Fruit fly (Drosophila melanogaster) whole organism, prepupa: Measurements from ENCODE around the gene Xrcc2.

Experiments used
- Blimp-1 ChIP-seq: fragments of 200-800 bp; sonication (Bioruptor generic); optimal IDR thresholded peaks from 3 replicates; lab custom pipeline; 2017; ENCODE audit warnings: missing biosample characterization, missing genetic modification characterization, mild to moderate bottlenecking, moderate library complexity, missing genetic modification reagents
- CG10631 ChIP-seq: fragments of 200-800 bp; sonication (Bioruptor generic); optimal IDR thresholded peaks from 2 replicates; lab custom pipeline; 2016; ENCODE audit warnings: missing biosample characterization, missing genetic modification characterization
- CG10669 ChIP-seq: fragments of 200-800 bp; sonication (Bioruptor generic); optimal IDR thresholded peaks from 3 replicates; lab custom pipeline; 2018; ENCODE audit warnings: missing biosample characterization, mild to moderate bottlenecking, missing genetic modification characterization, moderate library complexity
- CG11762 ChIP-seq: fragments of 200-800 bp; sonication (Bioruptor generic); optimal IDR thresholded peaks from 3 replicates; lab custom pipeline; 2016; ENCODE audit warnings: missing biosample characterization, missing genetic modification characterization; ENCODE audit not compliant: insufficient read depth
- CG11902 ChIP-seq: fragments of 200-800 bp; sonication (Bioruptor generic); optimal IDR thresholded peaks from 3 replicates; lab custom pipeline; 2016; ENCODE audit warnings: missing biosample characterization, missing genetic modification characterization
- CG1621 ChIP-seq: fragments of 200-800 bp; sonication (Bioruptor generic); optimal IDR thresholded peaks from 3 replicates; lab custom pipeline; 2018; ENCODE audit warnings: missing biosample characterization, mild to moderate bottlenecking, missing genetic modification characterization
- CG3032 ChIP-seq: fragments of 200-800 bp; optimal IDR thresholded peaks from 2 replicates; lab custom pipeline; 2019; ENCODE audit warnings: missing biosample characterization, mild to moderate bottlenecking, missing genetic modification characterization, moderate library complexity
- CG31627 ChIP-seq: fragments of 200-800 bp; sonication (Bioruptor generic); optimal IDR thresholded peaks from 3 replicates; lab custom pipeline; 2016; ENCODE audit warnings: missing biosample characterization, missing genetic modification characterization
- CG34406 ChIP-seq: fragments of 200-800 bp; sonication (Bioruptor generic); optimal IDR thresholded peaks from 3 replicates; lab custom pipeline; 2016; ENCODE audit warnings: missing biosample characterization, missing genetic modification characterization
- CG3919 ChIP-seq: fragments of 200-800 bp; sonication (Bioruptor generic); optimal IDR thresholded peaks from 3 replicates; lab custom pipeline; 2016; ENCODE audit warnings: missing biosample characterization, missing genetic modification characterization
- CG4318 ChIP-seq: fragments of 200-800 bp; sonication (Bioruptor generic); optimal IDR thresholded peaks from 3 replicates; lab custom pipeline; 2017; ENCODE audit warnings: missing biosample characterization, mild to moderate bottlenecking, missing genetic modification characterization
- CG6163 ChIP-seq: fragments of 200-800 bp; sonication (Bioruptor generic); IDR thresholded peaks from 3 replicates; pipeline ENCODE4 v1.3.6; 2022; ENCODE audit warnings: missing biosample characterization, missing genetic modification characterization
- CG6276 ChIP-seq: fragments of 200-800 bp; sonication (Bioruptor generic); optimal IDR thresholded peaks from 2 replicates; lab custom pipeline; 2017; ENCODE audit warnings: missing biosample characterization, mild to moderate bottlenecking, missing genetic modification characterization
- CG6792 ChIP-seq: fragments of 200-800 bp; sonication (Bioruptor generic); optimal IDR thresholded peaks from 3 replicates; lab custom pipeline; 2016; ENCODE audit warnings: missing biosample characterization, missing genetic modification characterization
- CG6808 ChIP-seq: fragments of 200-800 bp; sonication (Bioruptor generic); optimal IDR thresholded peaks from 3 replicates; lab custom pipeline; 2017; ENCODE audit warnings: missing biosample characterization, missing genetic modification characterization, mild to moderate bottlenecking, moderate library complexity, missing genetic modification reagents
- CG6854 ChIP-seq: fragments of 200-800 bp; sonication (Bioruptor generic); optimal IDR thresholded peaks from 2 replicates; lab custom pipeline; 2017; ENCODE audit warnings: missing biosample characterization, mild to moderate bottlenecking, missing genetic modification characterization
- CG8119 ChIP-seq: fragments of 200-800 bp; sonication (Bioruptor generic); IDR thresholded peaks from 3 replicates; pipeline ENCODE4 v1.3.6; 2022; ENCODE audit warnings: missing biosample characterization, missing genetic modification characterization
- CG8632 ChIP-seq: fragments of 200-800 bp; sonication (Bioruptor generic); optimal IDR thresholded peaks from 3 replicates; lab custom pipeline; 2016; ENCODE audit warnings: missing biosample characterization, missing genetic modification characterization
- CG9139 ChIP-seq: fragments of 200-800 bp; sonication (Bioruptor generic); optimal IDR thresholded peaks from 3 replicates; lab custom pipeline; 2017; ENCODE audit warnings: missing biosample characterization, mild to moderate bottlenecking, missing genetic modification characterization
- Eip78C ChIP-seq: fragments of 200-800 bp; sonication (Bioruptor generic); peaks from one replicate; lab custom pipeline; 2016; ENCODE audit warnings: missing biosample characterization, missing genetic modification characterization
- Eip93F ChIP-seq: fragments of 200-800 bp; sonication (Bioruptor generic); optimal IDR thresholded peaks from 2 replicates; lab custom pipeline; 2016; ENCODE audit warnings: missing biosample characterization, mild to moderate bottlenecking, missing genetic modification characterization
- Ets21C ChIP-seq: fragments of 200-800 bp; sonication (Bioruptor generic); optimal IDR thresholded peaks from 3 replicates; lab custom pipeline; 2016; ENCODE audit warnings: missing biosample characterization, missing genetic modification characterization
- Ets96B ChIP-seq: fragments of 200-800 bp; optimal IDR thresholded peaks from 2 replicates; lab custom pipeline; 2019; ENCODE audit warnings: missing biosample characterization, mild to moderate bottlenecking, missing genetic modification characterization, moderate library complexity
- Gug ChIP-seq: fragments of 200-800 bp; sonication (Bioruptor generic); IDR thresholded peaks from 2 replicates; pipeline ENCODE4 v1.3.6; 2022; ENCODE audit warnings: missing biosample characterization, missing genetic modification characterization
- Hr38 ChIP-seq: sonication (Bioruptor generic); optimal IDR thresholded peaks from 2 replicates; lab custom pipeline; 2016; ENCODE audit warnings: missing biosample characterization, missing genetic modification characterization
- Hr4 ChIP-seq: fragments of 200-800 bp; sonication (Bioruptor generic); optimal IDR thresholded peaks from 3 replicates; lab custom pipeline; 2016; ENCODE audit warnings: missing biosample characterization, missing genetic modification characterization
- Lpt ChIP-seq: fragments of 200-800 bp; sonication (Bioruptor generic); optimal IDR thresholded peaks from 3 replicates; lab custom pipeline; 2016; ENCODE audit warnings: missing biosample characterization, missing genetic modification characterization
- Met ChIP-seq: fragments of 200-800 bp; sonication (Bioruptor generic); optimal IDR thresholded peaks from 3 replicates; lab custom pipeline; 2016; ENCODE audit warnings: missing biosample characterization, missing genetic modification characterization
- OdsH ChIP-seq: fragments of 200-800 bp; sonication (Bioruptor generic); optimal IDR thresholded peaks from 3 replicates; lab custom pipeline; 2016; ENCODE audit warnings: missing biosample characterization, missing genetic modification characterization
- Smox ChIP-seq: fragments of 200-800 bp; sonication (Bioruptor generic); optimal IDR thresholded peaks from 3 replicates; lab custom pipeline; 2016; ENCODE audit warnings: missing biosample characterization, missing genetic modification characterization
- Sox102F ChIP-seq: fragments of 200-800 bp; sonication (Bioruptor generic); optimal IDR thresholded peaks from 2 replicates; lab custom pipeline; 2016; ENCODE audit warnings: missing biosample characterization, mild to moderate bottlenecking, missing genetic modification characterization
- Sox14 ChIP-seq: fragments of 200-800 bp; sonication (Bioruptor generic); optimal IDR thresholded peaks from 3 replicates; lab custom pipeline; 2016; ENCODE audit warnings: missing biosample characterization, missing genetic modification characterization
- achi ChIP-seq: fragments of 200-800 bp; sonication (Bioruptor generic); optimal IDR thresholded peaks from 3 replicates; lab custom pipeline; 2016; ENCODE audit warnings: missing biosample characterization, missing genetic modification characterization
- acj6 ChIP-seq: fragments of 200-800 bp; sonication (Bioruptor generic); optimal IDR thresholded peaks from 3 replicates; lab custom pipeline; 2016; ENCODE audit warnings: missing biosample characterization, missing genetic modification characterization
- dac ChIP-seq: fragments of 200-800 bp; sonication (Bioruptor generic); optimal IDR thresholded peaks from 2 replicates; lab custom pipeline; 2017; ENCODE audit warnings: missing biosample characterization, mild to moderate bottlenecking, missing genetic modification characterization
- dsx ChIP-seq: fragments of 200-800 bp; optimal IDR thresholded peaks from 3 replicates; lab custom pipeline; 2019; ENCODE audit warnings: missing biosample characterization, mild to moderate bottlenecking, missing genetic modification characterization, moderate library complexity; ENCODE audit not compliant: poor library complexity, severe bottlenecking
- eg ChIP-seq: fragments of 200-800 bp; sonication (Bioruptor generic); IDR thresholded peaks from 3 replicates; pipeline ENCODE4 v1.3.6; 2022; ENCODE audit warnings: missing biosample characterization, missing genetic modification characterization
- esn ChIP-seq: fragments of 200-800 bp; sonication (Bioruptor generic); optimal IDR thresholded peaks from 2 replicates; lab custom pipeline; 2016; ENCODE audit warnings: missing biosample characterization, mild to moderate bottlenecking, missing genetic modification characterization, moderate library complexity
- fd59A ChIP-seq: fragments of 200-800 bp; sonication (Bioruptor generic); optimal IDR thresholded peaks from 2 replicates; lab custom pipeline; 2017; ENCODE audit warnings: missing biosample characterization, mild to moderate bottlenecking, missing genetic modification characterization, missing genetic modification reagents
- fd85E ChIP-seq: fragments of 200-800 bp; sonication (Bioruptor generic); optimal IDR thresholded peaks from 3 replicates; lab custom pipeline; 2016; ENCODE audit warnings: missing biosample characterization, missing genetic modification characterization
- fkh ChIP-seq: fragments of 200-800 bp; sonication (Bioruptor generic); optimal IDR thresholded peaks from 3 replicates; lab custom pipeline; 2017; ENCODE audit warnings: missing biosample characterization, mild to moderate bottlenecking, missing genetic modification characterization, moderate library complexity
- lz ChIP-seq: fragments of 200-800 bp; sonication (Bioruptor generic); optimal IDR thresholded peaks from 3 replicates; lab custom pipeline; 2016; ENCODE audit warnings: missing biosample characterization, missing genetic modification characterization
- spab ChIP-seq: fragments of 200-800 bp; sonication (Bioruptor generic); optimal IDR thresholded peaks from 2 replicates; lab custom pipeline; 2017; ENCODE audit warnings: missing biosample characterization, mild to moderate bottlenecking, missing genetic modification characterization, missing genetic modification reagents
- ss ChIP-seq, 2 experiments: fragments of 200-800 bp; sonication (Bioruptor generic); optimal IDR thresholded peaks; 2 replicates in 1 of 2; 3 replicates in 1 of 2; lab custom pipeline; 2017 to 2018; ENCODE audit warnings: mild to moderate bottlenecking in 2 of 2, missing biosample characterization in 2 of 2, missing genetic modification characterization in 2 of 2, moderate library complexity in 1 of 2
- svp ChIP-seq: fragments of 200-800 bp; sonication (Bioruptor generic); peaks from one replicate; lab custom pipeline; 2016; ENCODE audit warnings: missing biosample characterization, missing genetic modification characterization
- topi ChIP-seq: fragments of 200-800 bp; sonication (Bioruptor generic); optimal IDR thresholded peaks from 3 replicates; lab custom pipeline; 2016; ENCODE audit warnings: missing biosample characterization, missing genetic modification characterization

Xrcc2 gene

DNA sequence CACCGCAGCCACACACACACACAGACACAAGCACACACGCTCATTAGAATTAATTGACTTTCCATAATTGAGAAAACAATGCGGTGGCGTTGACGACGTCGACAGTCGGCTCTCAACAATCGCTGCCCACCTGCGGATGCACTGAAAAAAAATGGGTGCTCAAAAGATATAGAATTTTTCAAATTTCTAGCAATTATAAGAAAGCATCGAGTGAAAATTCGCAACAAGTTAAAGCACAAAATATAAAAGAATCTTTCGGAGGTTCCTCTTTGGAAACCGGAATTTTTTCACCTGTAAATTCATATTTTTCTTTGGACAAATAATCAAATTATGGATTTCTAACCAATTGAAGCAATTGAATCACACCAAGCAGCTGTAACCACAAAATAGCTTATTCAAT, 42.0 kb downstream of the Xrcc2 start (continued):
- TF ChIP-seq Sox14 (GFP tag; lab: Kevin White, UChicago) (peak; percentile 28), CG6163 (GFP tag; lab: Robert Waterston, UW) (peak; percentile 63; the same call in 2 of the 3 replicates), Ets21C (GFP tag; lab: Kevin White, UChicago) (peak; percentile 3), CG9139 (no peak), Hr38 (no peak), CG10631 (GFP tag; lab: Kevin White, UChicago) (peak; percentile 42), acj6 (GFP tag; lab: Kevin White, UChicago) (peak; percentile 23), CG11762 (GFP tag; lab: Kevin White, UChicago) (no peak), lz (GFP tag; lab: Kevin White, UChicago) (peak; percentile 21), CG34406 (GFP tag; lab: Kevin White, UChicago) (no peak), CG6808 (GFP tag; lab: Kevin White, UChicago) (no peak), dsx (no peak), Ets96B (tag; lab: Kevin White, UChicago) (no peak), Smox (GFP tag; lab: Kevin White, UChicago) (peak; percentile 20), Met (GFP tag; lab: Kevin White, UChicago) (peak; percentile 33), CG8119 (peak; percentile 60; the same call in 2 of the 3 replicates), Hr4 (GFP tag; lab: Kevin White, UChicago) (peak; percentile 60), OdsH (GFP tag; lab: Kevin White, UChicago) (peak; percentile 49), CG4318 (peak; percentile 59), achi (peak; percentile 50), Eip78C (peak; percentile 80)
- TF ChIP-seq, all 60 proteins: peak for 37

DNA sequence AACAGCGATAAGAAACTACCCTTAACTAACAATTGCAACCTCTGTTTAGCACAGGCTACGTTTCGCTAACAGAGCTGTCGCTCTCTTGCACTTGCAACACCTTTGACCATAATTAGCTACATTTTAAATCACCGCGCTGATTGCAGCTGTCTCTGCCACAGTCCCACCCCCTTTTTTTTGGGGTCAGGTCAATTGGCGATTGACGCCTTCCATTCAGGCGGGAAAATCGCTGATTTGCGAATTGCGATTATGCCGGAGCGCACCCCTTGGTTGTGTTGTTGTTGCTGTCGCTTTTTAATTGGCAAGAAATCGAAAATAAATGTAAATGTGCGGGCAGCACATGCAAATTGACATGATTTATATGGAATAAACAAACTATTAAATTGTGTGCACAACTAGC, 43.4 kb downstream of the Xrcc2 start:
- TF ChIP-seq CG31627, result no peak
- TF ChIP-seq esn (GFP tag; lab: Kevin White, UChicago), result no peak
- no peak for TF ChIP-seq acj6 (GFP tag; lab: Kevin White, UChicago)
- no peak for TF ChIP-seq CG3919 (GFP tag; lab: Kevin White, UChicago)
- peak; percentile 86 for TF ChIP-seq svp

DNA sequence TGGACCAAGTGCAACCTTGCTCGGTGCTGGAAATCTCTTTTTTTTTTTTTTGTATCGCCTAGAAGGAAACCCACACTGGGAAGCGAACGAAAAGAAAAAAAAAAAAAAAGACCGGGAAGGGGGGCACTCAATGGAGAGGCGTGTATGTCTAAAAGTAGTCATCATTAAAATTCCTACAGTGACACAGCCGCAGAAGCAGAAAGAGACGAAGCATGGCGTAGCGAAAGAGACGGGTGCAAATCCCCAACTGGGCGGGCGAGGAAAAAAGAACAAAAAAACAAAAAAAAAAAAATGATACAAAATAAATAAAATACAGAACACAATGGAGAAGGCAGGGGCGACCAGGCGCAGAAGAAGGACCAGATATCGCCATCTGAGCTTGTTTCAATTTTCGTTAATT, 44.8 kb downstream of the Xrcc2 start:
- TF ChIP-seq Eip93F (GFP tag; lab: Kevin White, UChicago) (no peak), Sox102F (GFP tag; lab: Kevin White, UChicago) (no peak), CG11902 (no peak), eg (0 out of 3 replicates have a peak, but pooled peaks have one; percentile 11), CG9139 (peak; percentile 84), CG4318 (no peak), esn (GFP tag; lab: Kevin White, UChicago) (no peak), Lpt (peak; percentile 26), achi (peak; percentile 27), topi (GFP tag; lab: Kevin White, UChicago) (no peak), fkh (GFP tag; lab: Kevin White, UChicago) (no peak), Gug (no peak), dsx (peak; percentile 47), Eip78C (peak; percentile 46), fd59A (GFP tag; lab: Kevin White, UChicago) (peak; percentile 45), CG6808 (GFP tag; lab: Kevin White, UChicago) (peak; percentile 80), spab (GFP tag; lab: Kevin White, UChicago) (peak; percentile 73), Ets96B (tag; lab: Kevin White, UChicago) (peak; percentile 61), CG10669 (GFP tag; lab: Kevin White, UChicago) (peak; percentile 55), CG3032 (tag; lab: Kevin White, UChicago) (peak; percentile 42), Ets21C (GFP tag; lab: Kevin White, UChicago) (no peak), lz (GFP tag; lab: Kevin White, UChicago) (no peak), CG10631 (GFP tag; lab: Kevin White, UChicago) (no peak), Blimp-1 (GFP tag; lab: Kevin White, UChicago) (no peak), dac (GFP tag; lab: Kevin White, UChicago) (no peak), CG8632 (peak; percentile 16), fd85E (GFP tag; lab: Kevin White, UChicago) (no peak), CG6854 (no peak), ss (GFP tag; optimal IDR thresholded peaks at IDR 0.05; lab: Kevin White, UChicago) (peak; percentile 79 to 85), CG34406 (GFP tag; lab: Kevin White, UChicago) (peak; percentile 3), CG6792 (GFP tag; lab: Kevin White, UChicago) (no peak), Sox14 (GFP tag; lab: Kevin White, UChicago) (no peak), CG6276 (no peak), CG1621 (tag; lab: Kevin White, UChicago) (peak; percentile 52), CG8119 (peak; percentile 36; the same call in 1 of the 3 replicates), svp (peak; percentile 25), Hr38 (no peak)
